Fruit fly (Drosophila melanogaster): ENCODE measurements around the gene wol.

DNA sequence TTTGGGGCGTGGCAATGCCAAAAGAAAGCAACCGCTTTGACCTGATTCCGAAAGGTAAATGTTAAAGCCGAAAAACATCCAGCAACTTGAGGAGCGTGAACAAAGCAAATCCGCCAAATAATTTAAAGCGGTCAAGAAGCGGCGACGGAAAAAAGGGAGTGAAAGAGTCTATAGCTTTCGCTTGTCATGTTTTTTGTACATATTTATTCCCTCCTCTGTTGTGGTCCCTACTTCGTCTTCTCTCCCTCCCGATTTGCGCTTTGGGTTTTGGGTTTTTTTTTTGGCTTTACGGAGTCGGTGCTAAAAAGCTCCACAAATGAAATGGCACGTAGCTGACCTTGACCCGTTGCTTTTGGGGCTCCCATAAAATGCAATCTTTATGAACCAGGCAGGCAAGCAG, 28.7 kb downstream of the wol start:
- TF ChIP-seq CG12605 (GFP tag; IDR thresholded peaks at IDR 0.05) (no peak), gl (tag; optimal IDR thresholded peaks at IDR 0.05) (no peak), EcR (GFP tag; optimal IDR thresholded peaks at IDR 0.05) (no peak), CG15710 (tag; optimal IDR thresholded peaks at IDR 0.05) (no peak)
